Worm (Caenorhabditis elegans): ENCODE results near the gene acc-3.
A peak's percentile ranks its signal among the peaks of the same experiment; 100 is the strongest.

acc-3 gene

DNA sequence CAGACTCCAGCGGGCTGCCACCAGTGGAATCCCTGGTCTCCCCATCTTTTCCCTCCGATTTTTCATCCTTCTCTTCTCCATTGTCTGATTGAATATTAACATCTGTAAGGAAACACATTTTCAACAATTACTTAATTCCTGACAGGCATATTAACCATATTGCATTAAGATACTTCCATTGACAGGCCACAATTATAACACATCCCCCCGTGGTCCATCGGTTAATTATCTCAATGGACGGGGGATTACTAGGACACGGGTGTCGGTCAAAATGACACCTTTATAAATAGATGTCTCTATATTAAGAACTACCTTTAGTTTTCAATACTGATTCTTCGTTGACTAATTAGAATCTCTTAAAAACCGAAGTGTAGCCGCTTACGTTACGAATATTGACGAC, 32.4 kb upstream of the acc-3 start:
- TF ChIP-seq nhr-90 (tag; optimal IDR thresholded peaks at IDR 0.05; ENCODE audit: poor library complexity) (no peak), blmp-1 (tag; optimal IDR thresholded peaks at IDR 0.05) (no peak), zag-1 (tag; optimal IDR thresholded peaks at IDR 0.05) (no peak), nhr-28 (tag; optimal IDR thresholded peaks at IDR 0.05) (no peak), mab-9 (GFP tag; IDR thresholded peaks at IDR 0.05) (no peak), unc-130 (tag; optimal IDR thresholded peaks at IDR 0.05) (no peak), jun-1 (tag; optimal IDR thresholded peaks at IDR 0.05) (no peak), grh-1 (GFP tag; IDR thresholded peaks at IDR 0.05) (no peak), nhr-20 (tag; optimal IDR thresholded peaks at IDR 0.05) (no peak), lin-39 (tag; optimal IDR thresholded peaks at IDR 0.05) (no peak), egl-13 (tag; optimal IDR thresholded peaks at IDR 0.05) (no peak)

DNA sequence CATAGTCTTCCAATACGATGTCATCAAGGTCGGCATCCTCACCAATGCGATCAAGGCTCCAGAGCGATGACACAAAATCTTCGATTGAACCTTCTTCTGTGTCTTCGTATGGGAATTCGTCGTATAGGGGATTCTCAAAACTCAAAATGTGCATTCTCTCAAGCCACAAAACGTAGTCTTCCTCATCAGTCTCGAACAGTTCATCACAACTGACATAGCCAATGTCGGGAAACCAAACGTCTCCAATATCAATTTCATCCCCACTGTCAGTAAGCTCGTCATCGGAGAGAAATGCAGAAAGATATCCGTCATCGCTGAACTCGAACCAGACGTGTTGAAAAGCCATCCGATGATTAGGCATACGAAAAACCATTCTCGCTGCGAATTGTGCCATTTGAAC, 27.4 kb upstream of the acc-3 start, which contains the start of gene C39E6.2:
Gene C39E6.2, minus strand, starts transcription at position 394 of the 400 bp plus-strand sequence.
- TF ChIP-seq efl-1 (optimal IDR thresholded peaks at IDR 0.05) (no peak), efl-1 (GFP tag; optimal IDR thresholded peaks at IDR 0.05 in 1 of 2) (peak in 1 of 2 experiments; percentile 18), rnt-1 (tag; optimal IDR thresholded peaks at IDR 0.05) (no peak), egl-13 (tag; optimal IDR thresholded peaks at IDR 0.05) (no peak)

- TF ChIP-seq C16A3.4 (tag; optimal IDR thresholded peaks at IDR 0.05): no peak
- no peak for TF ChIP-seq mab-9 (GFP tag; IDR thresholded peaks at IDR 0.05)
- TF ChIP-seq ceh-63 (GFP tag; optimal IDR thresholded peaks at IDR 0.05): no peak
- TF ChIP-seq xbp-1 (tag; optimal IDR thresholded peaks at IDR 0.05): no peak
- TF ChIP-seq nhr-71 (tag; optimal IDR thresholded peaks at IDR 0.05): no peak
- peak in 1 of 2 experiments; percentile 4 for TF ChIP-seq lin-35 (GFP tag; optimal IDR thresholded peaks at IDR 0.05)
- no peak for TF ChIP-seq lin-15B (tag; optimal IDR thresholded peaks at IDR 0.05)
- no peak for TF ChIP-seq lin-14 (GFP tag; optimal IDR thresholded peaks at IDR 0.05)
- TF ChIP-seq C34B4.2 (tag; optimal IDR thresholded peaks at IDR 0.05): no peak
- TF ChIP-seq efl-3 (GFP tag; optimal IDR thresholded peaks at IDR 0.05): no peak
- no peak for TF ChIP-seq irx-1 (tag; optimal IDR thresholded peaks at IDR 0.05)
- TF ChIP-seq isw-1 (GFP tag; IDR thresholded peaks at IDR 0.05): no peak
- no peak for TF ChIP-seq ztf-11 (tag; optimal IDR thresholded peaks at IDR 0.05)
- no peak for TF ChIP-seq aly-2 (tag; optimal IDR thresholded peaks at IDR 0.05)
- TF ChIP-seq blmp-1 (tag; optimal IDR thresholded peaks at IDR 0.05): no peak
- no peak for TF ChIP-seq vab-15 (tag; optimal IDR thresholded peaks at IDR 0.05)
- TF ChIP-seq efl-1 (optimal IDR thresholded peaks at IDR 0.05): no peak
- TF ChIP-seq efl-1 (GFP tag; optimal IDR thresholded peaks at IDR 0.05 in 1 of 2): peak in 1 of 2 experiments; percentile 1
- TF ChIP-seq rnt-1 (tag; optimal IDR thresholded peaks at IDR 0.05): no peak
- TF ChIP-seq egl-13 (tag; optimal IDR thresholded peaks at IDR 0.05): no peak
- no peak for TF ChIP-seq snpc-4 (tag; optimal IDR thresholded peaks at IDR 0.05)
- no peak for TF ChIP-seq elt-3 (tag; optimal IDR thresholded peaks at IDR 0.05)
- TF ChIP-seq elt-2 (tag; optimal IDR thresholded peaks at IDR 0.05): peak; percentile 19
These were observed 21.8 kb upstream of the acc-3 start, which contains the start of gene lon-2 for ce11 chrX:4749080-4749479. lon-2 (minus strand) TSS chrX:4749083.

DNA sequence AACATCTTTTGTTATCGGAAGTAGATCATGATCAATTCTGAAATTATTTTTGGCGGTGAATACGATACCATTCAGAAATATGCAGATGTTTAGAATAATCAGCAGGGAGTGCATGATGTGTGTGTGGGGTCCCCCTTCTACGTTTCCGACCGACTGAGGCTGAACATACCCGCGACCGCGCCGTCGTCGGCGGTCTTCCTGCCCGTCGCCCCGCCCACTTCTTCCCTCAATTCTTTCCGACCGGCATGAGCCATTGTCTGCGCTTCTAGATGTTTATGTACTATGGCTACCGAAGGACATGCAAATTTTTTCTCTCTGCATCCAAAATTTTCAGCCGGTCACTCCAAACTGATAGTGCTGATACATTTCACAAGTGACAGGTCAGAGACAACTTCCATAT, 16.7 kb upstream of the acc-3 start:
- TF ChIP-seq lsy-2 (tag; optimal IDR thresholded peaks at IDR 0.05) (no peak), sptf-1 (tag; optimal IDR thresholded peaks at IDR 0.05) (no peak), dsc-1 (tag; optimal IDR thresholded peaks at IDR 0.05) (no peak), nhr-77 (tag; optimal IDR thresholded peaks at IDR 0.05) (no peak), nhr-19 (GFP tag; conservative IDR thresholded peaks at IDR 0.05) (no peak), nhr-71 (tag; optimal IDR thresholded peaks at IDR 0.05) (no peak), zag-1 (tag; optimal IDR thresholded peaks at IDR 0.05) (no peak), ceh-88 (GFP tag; IDR thresholded peaks at IDR 0.05) (no peak), xbp-1 (tag; optimal IDR thresholded peaks at IDR 0.05) (no peak), irx-1 (tag; optimal IDR thresholded peaks at IDR 0.05) (no peak), pqm-1 (tag; optimal IDR thresholded peaks at IDR 0.05) (no peak)

All from whole organism, L1 larva.